Worm (Caenorhabditis elegans) whole organism, young adult: ENCODE results near the gene col-38.

Experiments used
- C06A6.2 ChIP-seq: fragments of 200-800 bp; sonication (Bioruptor generic); conservative IDR thresholded peaks from 2 replicates; pipeline ENCODE4 v1.3.6; 2022; ENCODE audit warnings: missing genetic modification characterization, missing compliant biosample characterization
- F22D6.2 ChIP-seq: sonication (generic microtip); optimal IDR thresholded peaks from 2 replicates; lab custom pipeline; 2016; ENCODE audit warnings: mild to moderate bottlenecking, missing genetic modification characterization, missing compliant biosample characterization
- F23B12.7 ChIP-seq: sonication (generic microtip); optimal IDR thresholded peaks from 2 replicates; lab custom pipeline; 2017; ENCODE audit warnings: missing genetic modification characterization, mild to moderate bottlenecking, missing compliant biosample characterization, antibody characterized with exemption, moderate library complexity; ENCODE audit not compliant: insufficient read depth
- F37B4.10 ChIP-seq: fragments of 200-800 bp; sonication (Bioruptor generic); IDR thresholded peaks from 2 replicates; pipeline ENCODE4 v1.3.6; 2022; ENCODE audit warnings: missing genetic modification characterization, missing compliant biosample characterization
- T07F8.4 ChIP-seq: sonication (generic microtip); optimal IDR thresholded peaks from 2 replicates; lab custom pipeline; 2016; ENCODE audit warnings: mild to moderate bottlenecking, missing genetic modification characterization, moderate library complexity, missing compliant biosample characterization
- ZK185.1 ChIP-seq: sonication (generic microtip); optimal IDR thresholded peaks from 2 replicates; lab custom pipeline; 2016; ENCODE audit warnings: mild to moderate bottlenecking, missing genetic modification characterization, missing compliant biosample characterization; ENCODE audit not compliant: poor library complexity, severe bottlenecking
- akir-1 ChIP-seq: fragments of 200-800 bp; sonication (Bioruptor generic); optimal IDR thresholded peaks from 2 replicates; lab custom pipeline; 2018; ENCODE audit warnings: mild to moderate bottlenecking, missing genetic modification characterization, moderate library complexity, missing compliant biosample characterization
- aptf-2 ChIP-seq: fragments of 200-800 bp; sonication (Bioruptor generic); conservative IDR thresholded peaks from 2 replicates; pipeline ENCODE4 v1.3.6; 2022; ENCODE audit warnings: missing genetic modification reagents, missing genetic modification characterization, missing compliant biosample characterization
- attf-3 ChIP-seq: fragments of 200-800 bp; sonication (Bioruptor generic); conservative IDR thresholded peaks from 2 replicates; pipeline ENCODE4 v1.3.6; 2022; ENCODE audit warnings: missing genetic modification reagents, missing genetic modification characterization, missing compliant biosample characterization
- attf-5 ChIP-seq: fragments of 200-800 bp; sonication (Bioruptor generic); optimal IDR thresholded peaks from 2 replicates; lab custom pipeline; 2018; ENCODE audit warnings: mild to moderate bottlenecking, missing genetic modification characterization, missing compliant biosample characterization
- cebp-1 ChIP-seq, 2 experiments: fragments of 200-800 bp in 1 of 2; sonication (Bioruptor generic) in 1 of 2; sonication (generic microtip) in 1 of 2; IDR thresholded peaks in 1 of 2; optimal IDR thresholded peaks in 1 of 2; 2 replicates each; pipeline versions ENCODE4 v1.3.6 to Lab custom; 2017 to 2022; ENCODE audit warnings: missing compliant biosample characterization in 2 of 2, missing genetic modification characterization in 2 of 2, mild to moderate bottlenecking in 1 of 2, missing genetic modification reagents in 1 of 2, moderate library complexity in 1 of 2
- ceh-40 ChIP-seq: fragments of 200-800 bp; sonication (Bioruptor generic); IDR thresholded peaks from 2 replicates; pipeline ENCODE4 v1.3.6; 2022; ENCODE audit warnings: missing genetic modification characterization, missing compliant biosample characterization
- ceh-58 ChIP-seq: fragments of 200-800 bp; sonication (Bioruptor generic); IDR thresholded peaks from 2 replicates; pipeline ENCODE4 v1.3.6; 2022; ENCODE audit warnings: missing genetic modification characterization, missing compliant biosample characterization
- ceh-79 ChIP-seq: sonication (generic microtip); optimal IDR thresholded peaks from 2 replicates; lab custom pipeline; 2017; ENCODE audit warnings: mild to moderate bottlenecking, missing genetic modification characterization, missing compliant biosample characterization
- dox-1 ChIP-seq: fragments of 200-800 bp; sonication (Bioruptor generic); IDR thresholded peaks from 2 replicates; pipeline ENCODE4 v1.3.6; 2022; ENCODE audit warnings: missing genetic modification reagents, missing genetic modification characterization, missing compliant biosample characterization
- egl-18 ChIP-seq: fragments of 200-800 bp; sonication (Bioruptor generic); IDR thresholded peaks from 2 replicates; pipeline ENCODE4 v1.3.6; 2022; ENCODE audit warnings: missing genetic modification reagents, missing genetic modification characterization, missing compliant biosample characterization
- ets-4 ChIP-seq: fragments of 200-800 bp; sonication (Bioruptor generic); optimal IDR thresholded peaks from 2 replicates; lab custom pipeline; 2018; ENCODE audit warnings: mild to moderate bottlenecking, missing genetic modification characterization, missing compliant biosample characterization
- hmg-1.2 ChIP-seq: fragments of 200-800 bp; sonication (Bioruptor generic); IDR thresholded peaks from 2 replicates; pipeline ENCODE4 v1.3.6; 2022; ENCODE audit warnings: missing genetic modification reagents, missing genetic modification characterization, missing compliant biosample characterization
- hsf-1 ChIP-seq: fragments of 200-800 bp; sonication (Bioruptor generic); IDR thresholded peaks from 2 replicates; pipeline ENCODE4 v1.3.6; 2022; ENCODE audit warnings: missing genetic modification reagents, missing genetic modification characterization, missing compliant biosample characterization
- lag-1 ChIP-seq: fragments of 200-800 bp; sonication (Bioruptor generic); IDR thresholded peaks from 2 replicates; pipeline ENCODE4 v1.3.6; 2022; ENCODE audit warnings: missing genetic modification reagents, missing genetic modification characterization, missing compliant biosample characterization
- let-607 ChIP-seq, 2 experiments: fragments of 200-800 bp in 1 of 2; sonication (Bioruptor generic) in 1 of 2; sonication (generic microtip) in 1 of 2; optimal IDR thresholded peaks; 2 replicates each; lab custom pipeline; 2016 to 2018; ENCODE audit warnings: mild to moderate bottlenecking in 2 of 2, missing compliant biosample characterization in 2 of 2, missing genetic modification characterization in 2 of 2, moderate library complexity in 2 of 2, missing genotype in 1 of 2
- lin-35 ChIP-seq, 3 experiments: fragments of 150-350 bp in 2 of 3; sonication (generic microtip) in 1 of 3; optimal IDR thresholded peaks; 2 replicates each; lab custom pipeline; 2014 to 2018; ENCODE audit warnings: missing biosample characterization in 3 of 3, missing genetic modification characterization in 3 of 3, missing genetic modification reagents in 3 of 3
- lin-54 ChIP-seq: fragments of 200-800 bp; sonication (Bioruptor generic); optimal IDR thresholded peaks from 2 replicates; lab custom pipeline; 2018; ENCODE audit warnings: mild to moderate bottlenecking, missing genetic modification characterization, missing compliant biosample characterization
- madf-10 ChIP-seq: sonication (generic microtip); optimal IDR thresholded peaks from 2 replicates; lab custom pipeline; 2016; ENCODE audit warnings: mild to moderate bottlenecking, missing genetic modification characterization, missing compliant biosample characterization
- madf-8 ChIP-seq: fragments of 200-800 bp; sonication (Bioruptor generic); conservative IDR thresholded peaks from 2 replicates; pipeline ENCODE4 v1.3.6; 2022; ENCODE audit warnings: missing genetic modification reagents, missing genetic modification characterization, missing compliant biosample characterization
- mcd-1 ChIP-seq: fragments of 200-800 bp; sonication (Bioruptor generic); IDR thresholded peaks from 2 replicates; pipeline ENCODE4 v1.3.6; 2022; ENCODE audit warnings: missing genetic modification reagents, missing genetic modification characterization, missing compliant biosample characterization
- nfya-1 ChIP-seq: sonication (generic microtip); optimal IDR thresholded peaks from 2 replicates; lab custom pipeline; 2017; ENCODE audit warnings: antibody characterized with exemption, missing compliant biosample characterization, missing genetic modification characterization, borderline replicate concordance; ENCODE audit not compliant: insufficient read depth
- nhr-80 ChIP-seq: sonication (generic microtip); optimal IDR thresholded peaks from 2 replicates; lab custom pipeline; 2016; ENCODE audit warnings: missing genetic modification characterization, missing compliant biosample characterization
- nhr-90 ChIP-seq: sonication (generic microtip); optimal IDR thresholded peaks from 2 replicates; lab custom pipeline; 2016; ENCODE audit warnings: missing genotype, mild to moderate bottlenecking, missing genetic modification characterization, missing compliant biosample characterization
- rcor-1 ChIP-seq: fragments of 200-800 bp; sonication (Bioruptor generic); IDR thresholded peaks from 2 replicates; pipeline ENCODE4 v1.3.6; 2022; ENCODE audit warnings: missing genetic modification reagents, missing genetic modification characterization, missing compliant biosample characterization
- repo-1 ChIP-seq: sonication (generic microtip); optimal IDR thresholded peaks from 2 replicates; lab custom pipeline; 2017; ENCODE audit warnings: mild to moderate bottlenecking, missing genetic modification characterization, missing compliant biosample characterization
- snpc-1.3 ChIP-seq: sonication (generic microtip); optimal IDR thresholded peaks from 2 replicates; lab custom pipeline; 2017; ENCODE audit warnings: missing genetic modification characterization, mild to moderate bottlenecking, missing compliant biosample characterization, antibody characterized with exemption, moderate library complexity, missing genotype, missing genetic modification reagents; ENCODE audit not compliant: insufficient read depth
- sptf-2 ChIP-seq: fragments of 200-800 bp; sonication (Bioruptor generic); optimal IDR thresholded peaks from 2 replicates; lab custom pipeline; 2018; ENCODE audit warnings: mild to moderate bottlenecking, missing genetic modification characterization, missing compliant biosample characterization
- unc-62 ChIP-seq: fragments of 150-350 bp; optimal IDR thresholded peaks from 2 replicates; lab custom pipeline; 2014; ENCODE audit warnings: missing biosample characterization, missing genetic modification reagents, missing genetic modification characterization
- ztf-6 ChIP-seq: fragments of 200-800 bp; sonication (Bioruptor generic); IDR thresholded peaks from 2 replicates; pipeline ENCODE4 v1.3.6; 2022; ENCODE audit warnings: missing genetic modification reagents, missing genetic modification characterization, missing compliant biosample characterization

Gene col-38

DNA sequence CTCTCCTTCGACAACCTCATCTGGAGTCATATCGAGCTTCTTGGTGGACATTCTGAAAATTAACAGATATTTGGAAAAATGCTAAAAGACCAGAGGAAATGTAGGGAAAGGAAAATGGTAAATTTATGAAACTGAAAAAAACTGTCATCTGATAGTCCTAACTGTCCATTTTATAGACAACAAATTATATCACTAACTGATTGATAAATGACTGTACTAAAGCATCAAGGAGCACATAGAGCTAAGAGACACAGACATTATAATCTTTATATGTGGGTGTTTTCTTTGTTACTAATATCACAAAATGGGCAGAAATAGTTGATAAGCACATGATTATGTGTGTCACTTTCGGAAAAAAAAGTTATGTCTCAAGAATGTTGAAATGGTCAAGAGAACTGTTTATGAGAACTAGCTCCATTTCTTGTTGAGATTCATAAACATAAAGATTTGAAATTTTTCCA, 2.1 kb downstream of the col-38 start, which contains the start of gene F54C9.3:
TSS of gene F54C9.3 (minus strand) at position 51 of the 461 bp plus-strand sequence.
- TF ChIP-seq madf-10 (tag; lab: Kevin White, UChicago) (peak; percentile 12), dox-1 (0 out of 2 replicates have a peak, but pooled peaks have one; percentile 32), ceh-40 (GFP tag; lab: Robert Waterston, UW) (no peak), lin-35 (GFP tag; optimal IDR thresholded peaks at IDR 0.05; lab: Kevin White, UChicago) (no peak), let-607 (tag; optimal IDR thresholded peaks at IDR 0.05; lab: Kevin White, UChicago) (peak in 1 of 2 experiments; percentile 74), cebp-1 (GFP tag; IDR thresholded peaks at IDR 0.05; lab: Robert Waterston, UW) (no peak; the same call in 1 of the 2 replicates), cebp-1 (tag; optimal IDR thresholded peaks at IDR 0.05; lab: Kevin White, UChicago) (peak; percentile 47), hmg-1.2 (GFP tag; lab: Robert Waterston, UW) (peak; percentile 44; the same call in 1 of the 2 replicates), nhr-80 (tag; lab: Kevin White, UChicago) (peak; percentile 93), rcor-1 (GFP tag; lab: Robert Waterston, UW) (no peak), sptf-2 (no peak), ets-4 (GFP tag; lab: Kevin White, UChicago) (peak; percentile 7), unc-62 (GFP tag; lab: Kevin White, UChicago) (peak; percentile 66), egl-18 (GFP tag; lab: Robert Waterston, UW) (no peak), C06A6.2 (GFP tag; lab: Robert Waterston, UW) (no peak), F22D6.2 (no peak), attf-5 (GFP tag; lab: Kevin White, UChicago) (peak; percentile 57), mcd-1 (GFP tag; lab: Robert Waterston, UW) (0 out of 2 replicates have a peak, but pooled peaks have one; percentile 19)

DNA sequence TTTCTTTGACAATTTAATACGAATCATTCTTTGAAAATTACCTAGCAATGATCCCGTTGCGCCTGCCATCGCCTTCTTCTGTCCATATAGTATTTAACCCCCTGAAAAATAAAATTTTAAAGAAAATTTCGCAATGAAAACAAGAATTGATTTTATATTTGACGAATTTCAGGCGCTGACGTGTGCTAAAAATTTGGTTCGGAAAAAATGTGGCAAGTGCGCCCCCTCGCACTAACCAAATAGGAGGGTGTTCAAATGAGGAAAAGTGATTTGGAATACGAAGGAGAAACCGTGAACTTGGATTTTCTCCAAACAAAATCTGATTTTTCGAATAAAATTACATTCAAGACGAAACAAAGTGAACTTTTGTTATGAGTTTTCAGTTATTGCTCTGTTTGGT, 2.8 kb downstream of the col-38 start, which contains the start of gene stc-1:
TSS of gene stc-1 (minus strand) at position 101 of the 400 bp plus-strand sequence.
- peak; percentile 19; the same call in 1 of the 2 replicates for TF ChIP-seq cebp-1 (GFP tag; IDR thresholded peaks at IDR 0.05; lab: Robert Waterston, UW)
- peak; percentile 76 for TF ChIP-seq cebp-1 (tag; optimal IDR thresholded peaks at IDR 0.05; lab: Kevin White, UChicago)
- peak; percentile 28 for TF ChIP-seq attf-5 (GFP tag; lab: Kevin White, UChicago)
- TF ChIP-seq akir-1 (GFP tag; lab: Kevin White, UChicago) = no peak
- peak; percentile 17 for TF ChIP-seq repo-1 (tag; lab: Kevin White, UChicago)
- peak; percentile 30 for TF ChIP-seq ZK185.1 (tag; lab: Kevin White, UChicago)
- TF ChIP-seq mcd-1 (GFP tag; lab: Robert Waterston, UW) = peak; percentile 67
- no peak for TF ChIP-seq madf-8 (GFP tag; lab: Robert Waterston, UW)
- peak in 1 of 3 experiments; percentile 2 for TF ChIP-seq lin-35 (GFP tag; optimal IDR thresholded peaks at IDR 0.05; lab: Kevin White, UChicago)
- TF ChIP-seq F23B12.7 (tag; lab: Kevin White, UChicago) = peak; percentile 1
- peak; percentile 35 for TF ChIP-seq lin-54 (GFP tag; lab: Kevin White, UChicago)
- no peak for TF ChIP-seq attf-3 (GFP tag; lab: Robert Waterston, UW)
- no peak for TF ChIP-seq T07F8.4 (tag; lab: Kevin White, UChicago)
- TF ChIP-seq nhr-80 (tag; lab: Kevin White, UChicago) = peak; percentile 17
- peak; percentile 35 to 68 for TF ChIP-seq let-607 (tag; optimal IDR thresholded peaks at IDR 0.05; lab: Kevin White, UChicago)
- TF ChIP-seq, all 124 proteins: peak for 10

DNA sequence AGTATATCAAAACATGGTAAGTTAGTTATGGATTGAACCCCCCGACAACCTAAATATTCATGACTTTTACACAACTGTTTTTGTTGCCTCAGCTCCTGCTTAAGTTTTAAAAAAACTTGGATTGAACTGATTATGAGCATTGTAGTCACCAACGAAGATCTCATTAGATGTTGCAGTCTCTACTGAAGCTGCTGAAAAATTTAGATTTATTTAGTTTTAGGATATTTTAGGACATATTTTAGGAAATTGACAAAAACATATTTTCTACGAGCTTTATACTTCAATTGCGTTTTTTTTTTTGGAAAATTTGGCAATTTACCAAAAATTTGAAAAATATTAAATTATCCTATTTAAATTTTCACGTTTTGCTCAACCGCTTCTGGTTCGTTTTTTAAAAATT, 6.9 kb downstream of the col-38 start, which contains the start of gene F54C9.14:
TSS of gene F54C9.14 (plus strand) at position 301 of the 400 bp plus-strand sequence.
- TF ChIP-seq attf-5 (GFP tag; lab: Kevin White, UChicago) (no peak), aptf-2 (no peak), ztf-6 (GFP tag; lab: Robert Waterston, UW) (no peak), nhr-90 (tag; lab: Kevin White, UChicago) (no peak), nfya-1 (tag; lab: Kevin White, UChicago) (no peak), F22D6.2 (no peak), snpc-1.3 (tag; lab: Kevin White, UChicago) (no peak), ceh-79 (no peak), lag-1 (GFP tag; lab: Robert Waterston, UW) (no peak), hsf-1 (GFP tag; lab: Robert Waterston, UW) (no peak), akir-1 (GFP tag; lab: Kevin White, UChicago) (no peak), F37B4.10 (GFP tag; lab: Robert Waterston, UW) (no peak), ceh-58 (GFP tag; lab: Robert Waterston, UW) (no peak)
